Worm (Caenorhabditis elegans): ENCODE results near the gene T22F3.12.

ce11 chrV:3548798-3549197, 43.2 kb downstream of the T22F3.12 start, which contains the start of gene srw-130:
- TF ChIP-seq flt-1 (GFP tag; IDR thresholded peaks at IDR 0.05) = no peak
- no peak for TF ChIP-seq ztf-29 (GFP tag; IDR thresholded peaks at IDR 0.05)
- TF ChIP-seq ref-1 (GFP tag; conservative IDR thresholded peaks at IDR 0.05) = no peak
- no peak for TF ChIP-seq klf-2 (GFP tag; conservative IDR thresholded peaks at IDR 0.05)
- no peak for TF ChIP-seq med-1 (GFP tag; optimal IDR thresholded peaks at IDR 0.05; ENCODE audit: insufficient read depth)
- TF ChIP-seq cog-1 (tag; optimal IDR thresholded peaks at IDR 0.05) = no peak
- no peak for TF ChIP-seq T22C8.4 (GFP tag; IDR thresholded peaks at IDR 0.05)
- TF ChIP-seq tab-1 (GFP tag; IDR thresholded peaks at IDR 0.05) = no peak

Data from whole organism, midembryonic.